Fruit fly (Drosophila melanogaster) Kc167 (cell line): ENCODE results near the gene nonA.

ENCODE experiments used
- Myc ChIP-seq: fragments of >200 bp; optimal IDR thresholded peaks from 2 replicates; lab custom pipeline; 2017; ENCODE audit warnings: missing external identifiers
- Sin3A ChIP-seq: fragments of >200 bp; optimal IDR thresholded peaks from 2 replicates; lab custom pipeline; 2018; ENCODE audit warnings: missing external identifiers
- h ChIP-seq: fragments of >200 bp; optimal IDR thresholded peaks from 3 replicates; lab custom pipeline; 2018; ENCODE audit warnings: missing external identifiers
- insv ChIP-seq: fragments of >200 bp; optimal IDR thresholded peaks from 3 replicates; lab custom pipeline; 2018; ENCODE audit warnings: missing external identifiers
- psq ChIP-seq: fragments of >200 bp; optimal IDR thresholded peaks from 2 replicates; lab custom pipeline; 2017; ENCODE audit warnings: missing external identifiers
- ttk ChIP-seq: sonication (Bioruptor generic); optimal IDR thresholded peaks from 2 replicates; lab custom pipeline; 2017; ENCODE audit warnings: missing external identifiers

Gene nonA

DNA sequence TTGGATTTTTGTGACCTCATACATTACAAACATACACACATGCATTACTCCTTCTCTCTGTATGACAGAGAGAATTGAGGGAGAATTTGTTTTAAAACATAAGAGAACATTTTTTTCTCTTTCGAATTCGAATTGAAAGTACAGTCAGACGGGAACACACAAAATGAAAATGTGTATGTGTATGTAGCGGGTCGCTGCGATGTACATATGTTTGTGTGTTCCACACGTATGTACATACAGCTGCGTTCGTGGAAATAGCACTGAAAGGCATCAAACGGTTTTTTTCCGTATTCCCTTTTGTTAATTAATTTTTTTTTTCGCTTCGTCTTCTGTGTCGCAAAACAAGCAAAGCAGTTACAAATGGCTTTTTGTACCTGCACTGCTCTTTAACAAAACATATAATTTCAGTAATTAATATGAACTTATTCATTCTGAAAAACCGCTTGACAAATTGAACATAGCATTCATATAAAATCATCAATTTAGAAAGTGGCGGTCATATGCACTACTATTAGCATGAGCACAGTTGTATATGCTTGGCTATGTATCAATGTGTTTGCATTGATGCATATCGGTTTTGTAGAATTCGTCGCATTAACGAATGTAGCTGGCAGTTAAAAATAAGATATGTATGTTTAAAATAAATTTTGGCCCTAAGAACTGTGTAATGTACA is 28.6 kb upstream of the nonA start:
- no peak for TF ChIP-seq ttk
- TF ChIP-seq h (lab: Kevin White, UChicago) = no peak
- no peak for TF ChIP-seq Sin3A
- no peak for TF ChIP-seq insv
- TF ChIP-seq psq = no peak
- no peak for TF ChIP-seq Myc (lab: Kevin White, UChicago)

DNA sequence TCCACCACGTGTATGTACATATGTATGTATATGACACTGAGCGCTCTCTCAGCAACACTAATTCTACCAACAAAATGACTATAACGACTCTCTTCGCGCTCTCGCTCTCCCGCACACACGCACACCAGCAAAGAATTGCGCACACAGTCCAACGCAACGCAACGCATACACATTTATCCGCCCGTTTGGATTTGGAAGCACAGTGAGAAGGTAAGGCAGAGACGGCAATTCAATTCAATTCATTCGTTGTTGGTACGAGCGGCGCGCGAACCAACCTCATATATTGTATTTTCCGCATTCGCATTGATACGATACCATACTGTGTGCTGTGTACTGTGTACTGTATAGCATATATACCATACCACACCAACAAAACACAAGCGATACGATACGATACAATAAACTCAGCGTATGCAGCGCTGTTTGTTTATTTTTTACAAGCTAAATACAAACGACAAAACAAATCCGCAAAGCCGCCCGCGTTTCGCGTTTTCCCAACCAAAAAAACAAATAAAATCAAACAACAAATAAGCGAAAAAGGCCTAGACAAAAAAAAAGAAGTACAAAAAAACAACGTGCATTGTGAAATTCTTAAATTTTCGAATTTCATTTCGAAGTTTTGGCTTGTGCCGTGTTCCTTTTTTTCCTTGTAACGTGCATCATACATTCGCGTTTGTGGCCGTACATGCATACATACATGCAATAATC is 27.8 kb upstream of the nonA start, which contains the start of the genes CG9921 and Dsp1:
Gene CG9921 (minus strand): TSS at position 167 of the 708 bp plus-strand sequence.
Gene Dsp1 (plus strand): TSS at position 179 of the 708 bp plus-strand sequence.
- TF ChIP-seq h (lab: Kevin White, UChicago) (no peak), psq (no peak), ttk (no peak), insv (no peak), Myc (lab: Kevin White, UChicago) (no peak), Sin3A (no peak)

DNA sequence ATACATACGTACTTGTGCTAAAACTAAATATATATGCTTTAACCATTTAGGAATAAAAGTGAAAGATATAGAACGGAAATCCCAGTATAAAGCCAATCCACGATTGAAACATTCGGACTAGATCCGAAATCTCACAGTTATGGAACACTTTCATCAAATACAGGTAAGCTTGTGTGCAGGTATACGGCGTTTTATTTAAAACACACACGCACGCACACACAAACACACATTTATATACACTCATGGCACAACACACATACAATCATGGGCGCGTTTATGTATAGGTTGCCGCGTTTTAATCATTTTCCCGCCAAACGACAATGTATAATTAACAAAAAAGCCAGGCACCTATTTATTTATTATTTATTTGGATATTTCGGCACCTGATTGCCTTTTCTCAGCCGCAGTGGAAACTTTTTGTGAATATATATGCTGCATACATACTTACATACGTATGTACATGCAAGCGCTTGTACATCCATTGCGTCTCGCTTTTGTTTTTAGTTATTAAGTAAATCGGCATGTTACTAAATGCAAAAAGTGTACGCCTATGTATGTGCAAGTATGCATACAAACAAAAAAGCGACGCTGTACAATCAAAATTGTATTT is 27.0 kb upstream of the nonA start:
- TF ChIP-seq Myc (lab: Kevin White, UChicago) = no peak

DNA sequence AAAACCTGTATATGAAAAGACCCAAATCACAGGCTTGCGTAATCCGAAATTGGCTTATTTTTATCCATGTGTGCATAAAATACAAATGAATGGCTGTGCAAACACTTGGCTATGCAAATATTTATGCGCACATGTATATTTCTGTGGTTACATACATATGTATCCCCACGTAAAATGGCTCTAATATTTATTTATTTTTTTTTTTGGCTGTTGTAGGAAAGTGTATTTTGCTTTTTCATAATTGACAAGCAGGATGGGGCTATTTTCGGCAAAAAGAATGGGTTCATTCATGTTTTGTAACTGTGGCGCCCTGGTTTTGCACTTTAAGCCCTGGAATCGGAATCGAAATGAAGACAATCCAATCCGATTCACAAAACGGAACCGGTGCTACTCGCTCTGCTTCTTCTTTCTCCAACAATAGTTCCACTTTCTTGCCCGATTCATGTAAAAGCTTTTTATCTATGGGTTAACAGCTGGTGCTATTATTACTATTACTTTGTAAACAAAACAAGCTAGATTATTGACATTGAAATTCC is 26.2 kb upstream of the nonA start:
- TF ChIP-seq Sin3A (no peak), h (lab: Kevin White, UChicago) (no peak), insv (no peak), Myc (lab: Kevin White, UChicago) (no peak), ttk (no peak), psq (no peak)

DNA sequence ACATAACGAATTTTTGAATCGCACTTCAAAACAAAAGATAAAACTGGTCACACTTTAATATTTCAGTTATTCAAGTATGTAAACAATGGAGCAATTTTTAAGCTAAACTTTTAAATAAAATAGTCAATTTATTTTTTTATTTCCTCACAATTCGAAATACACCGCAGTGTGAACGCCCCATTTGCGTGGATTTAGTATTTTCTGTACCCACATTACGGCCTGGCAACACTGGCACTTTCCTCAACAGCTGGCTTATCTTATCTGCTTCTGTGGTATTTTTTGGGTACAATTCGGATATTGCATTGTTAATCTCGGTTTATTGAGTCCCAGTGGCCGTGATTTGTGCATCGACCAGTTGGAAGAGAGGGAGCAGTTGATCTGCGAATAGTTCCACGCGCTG is 11.3 kb upstream of the nonA start, which contains the start of gene sl:
Gene sl (plus strand): TSS at position 254 of the 400 bp plus-strand sequence.
- TF ChIP-seq ttk (no peak), h (lab: Kevin White, UChicago) (no peak), psq (no peak), Myc (lab: Kevin White, UChicago) (no peak), insv (no peak), Sin3A (no peak)

DNA sequence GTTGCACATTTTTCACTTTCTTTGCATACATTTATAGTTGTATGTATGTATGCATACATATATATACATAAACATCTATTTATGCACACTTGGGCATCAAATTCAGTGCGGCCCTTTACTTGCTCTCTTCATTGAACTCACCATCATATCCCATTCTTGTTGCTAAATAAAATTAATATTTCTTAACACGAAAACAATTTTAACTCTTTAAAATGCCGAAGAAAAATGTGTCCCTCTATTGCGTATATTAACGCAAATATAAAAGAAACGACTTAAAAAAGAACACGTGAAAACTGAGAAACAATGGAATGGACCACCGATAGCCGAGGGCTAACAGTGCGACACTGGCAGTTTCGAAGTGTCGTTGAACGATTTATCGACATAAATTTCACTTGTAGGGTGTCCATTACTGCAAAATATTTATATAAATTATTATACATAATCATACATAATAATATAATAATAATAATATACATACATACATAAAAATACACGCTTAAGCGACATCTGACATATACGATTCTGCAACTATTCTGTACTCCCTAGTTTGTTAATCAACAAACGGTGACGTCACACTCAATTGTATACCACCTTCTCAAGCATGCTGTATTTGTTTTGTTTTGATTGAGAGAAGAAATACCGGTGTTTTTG is 2.6 kb upstream of the nonA start, which contains the start of the genes U2af50 and PIG-Q:
Gene U2af50 (minus strand): TSS at position 370 of the 651 bp plus-strand sequence.
Gene PIG-Q (plus strand): TSS at position 474 of the 651 bp plus-strand sequence.
- TF ChIP-seq Myc (lab: Kevin White, UChicago) (no peak), insv (no peak), h (lab: Kevin White, UChicago) (no peak), ttk (no peak), psq (no peak), Sin3A (no peak)

DNA sequence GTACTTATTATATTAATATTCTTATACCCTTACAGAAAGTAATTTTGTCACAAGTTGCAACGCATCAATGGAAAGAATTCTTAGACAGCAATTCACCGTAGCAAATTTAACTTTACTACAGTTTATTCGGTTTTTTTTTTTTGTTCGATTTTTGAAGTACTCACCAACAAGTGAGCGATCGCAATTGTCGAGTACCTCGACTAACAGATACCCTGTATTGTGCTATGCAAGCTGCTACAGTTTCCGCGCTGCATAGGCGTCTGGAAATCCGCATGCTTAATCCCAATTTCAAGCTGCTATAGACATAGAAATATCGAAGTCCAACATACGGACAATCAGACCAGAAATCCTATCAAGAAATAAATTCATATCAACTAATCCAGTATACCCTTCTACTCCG is 7.2 kb downstream of the nonA start:
- TF ChIP-seq Myc (lab: Kevin White, UChicago) (no peak), insv (no peak), ttk (no peak), Sin3A (no peak), h (lab: Kevin White, UChicago) (no peak), psq (no peak)

DNA sequence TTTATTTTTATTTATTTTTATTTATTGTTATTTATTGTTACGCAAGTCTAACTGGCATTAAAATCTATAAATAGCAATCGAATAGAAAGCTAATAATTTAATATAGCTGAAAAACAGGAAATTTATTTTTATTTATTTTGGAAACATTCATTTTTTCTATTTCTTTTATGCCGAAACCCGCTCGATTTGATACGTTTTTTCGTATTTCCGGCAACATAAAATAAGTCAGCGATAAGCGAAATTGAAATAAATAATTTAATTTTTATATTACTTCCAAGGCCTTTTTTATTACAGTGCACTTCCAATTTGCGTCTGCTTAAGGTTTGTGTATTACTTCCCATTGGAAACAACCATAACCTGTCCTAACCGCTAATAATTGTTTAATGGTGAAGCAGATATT is 10.6 kb downstream of the nonA start:
- TF ChIP-seq Myc (lab: Kevin White, UChicago) (no peak), ttk (no peak), h (lab: Kevin White, UChicago) (no peak), insv (no peak), psq (no peak), Sin3A (no peak)

DNA sequence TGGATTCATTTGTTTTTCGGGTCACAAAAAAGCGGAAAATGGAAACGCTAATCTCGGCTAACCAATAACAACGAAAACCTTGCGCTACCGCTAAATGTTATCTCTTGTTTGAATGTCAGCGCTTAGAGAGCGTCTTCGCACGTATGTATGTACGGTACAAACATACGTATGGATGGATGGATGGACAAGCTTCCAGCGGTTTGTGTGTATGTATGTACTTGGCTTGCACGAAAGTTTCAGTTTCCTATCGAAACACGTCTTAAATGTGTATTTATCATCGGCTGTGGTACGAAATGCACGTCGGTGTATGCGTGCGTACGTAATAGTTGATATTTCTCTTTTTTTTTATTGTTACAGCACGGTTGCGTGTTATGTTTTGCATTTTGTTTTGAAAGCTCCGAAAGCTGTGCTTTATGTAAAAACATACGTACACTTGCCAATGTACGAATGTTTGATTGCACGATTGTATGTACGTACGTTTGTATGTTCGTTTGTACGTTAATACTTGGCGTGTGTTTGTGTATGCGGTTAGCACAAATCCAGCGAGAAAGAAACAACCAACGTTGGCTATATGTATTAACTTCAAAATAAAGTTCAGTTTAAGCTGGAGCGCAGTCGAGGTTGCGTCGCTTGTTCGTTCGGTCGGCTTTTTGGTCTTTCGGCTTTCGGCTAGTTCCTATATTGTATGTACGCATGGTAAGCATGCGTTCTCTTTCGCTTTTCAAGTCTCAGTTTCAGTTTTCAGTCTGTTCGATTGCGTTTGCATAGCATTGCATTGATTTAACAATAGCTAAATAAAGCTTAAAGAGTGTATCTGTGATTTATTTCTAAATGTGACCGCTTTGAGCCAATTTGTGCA is 11.4 kb downstream of the nonA start, which contains the start of gene Fur2:
Gene Fur2 (plus strand): TSS at position 595 of the 859 bp plus-strand sequence.
- TF ChIP-seq Myc (lab: Kevin White, UChicago) (no peak), h (lab: Kevin White, UChicago) (no peak)

DNA sequence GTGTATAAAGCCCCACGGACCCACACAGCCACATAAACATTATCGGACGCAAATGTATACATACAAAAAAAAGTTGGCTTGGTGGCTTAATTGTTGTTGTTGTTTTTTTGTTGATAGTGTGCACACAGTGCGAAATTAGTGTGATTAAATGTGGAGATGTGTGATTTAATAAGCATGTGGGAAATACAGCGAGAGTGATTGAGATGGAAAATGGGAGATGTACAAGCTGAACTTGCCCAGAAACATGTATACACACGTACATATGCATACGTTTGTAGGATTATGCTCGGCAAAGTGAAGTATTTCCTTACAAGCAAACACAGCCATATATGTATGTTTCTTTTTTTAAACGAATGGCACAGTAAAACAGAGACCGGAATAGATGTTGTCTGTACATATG is 12.2 kb downstream of the nonA start:
- TF ChIP-seq insv (no peak), Myc (lab: Kevin White, UChicago) (no peak), h (lab: Kevin White, UChicago) (no peak)

DNA sequence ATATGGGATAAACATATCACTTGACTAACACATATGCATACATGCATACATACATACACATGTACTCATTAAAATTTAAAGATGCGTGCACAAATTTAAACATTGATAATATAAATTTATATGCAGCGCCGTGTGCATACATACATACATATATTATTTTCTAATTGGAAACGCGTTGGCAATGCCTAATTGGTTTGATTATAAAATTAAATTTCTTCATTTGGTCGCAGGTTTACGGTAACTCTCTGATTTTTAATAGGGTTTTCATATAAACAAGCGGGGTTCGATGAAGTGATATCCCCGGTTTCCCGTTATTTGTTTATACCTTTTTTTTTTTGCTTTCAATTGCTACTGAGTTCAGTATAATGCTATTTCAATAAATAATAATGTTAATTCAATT is 12.7 kb downstream of the nonA start:
- no peak for TF ChIP-seq Myc (lab: Kevin White, UChicago)
- no peak for TF ChIP-seq insv
- no peak for TF ChIP-seq Sin3A
